Worm (Caenorhabditis elegans) whole organism, late embryonic: ENCODE data around the gene cnnm-1.

Experiments
- C08G9.2 ChIP-seq: sonication (generic microtip); optimal IDR thresholded peaks from 2 replicates; lab custom pipeline; 2016; ENCODE audit warnings: mild to moderate bottlenecking, missing genetic modification characterization, moderate library complexity, missing compliant biosample characterization
- K02D7.2 ChIP-seq: sonication (generic microtip); optimal IDR thresholded peaks from 2 replicates; lab custom pipeline; 2017; ENCODE audit warnings: mild to moderate bottlenecking, missing genetic modification characterization, missing compliant biosample characterization
- ceh-19 ChIP-seq: fragments of 200-800 bp; sonication (Bioruptor generic); optimal IDR thresholded peaks from 2 replicates; lab custom pipeline; 2018; ENCODE audit warnings: mild to moderate bottlenecking, missing genetic modification characterization, missing compliant biosample characterization
- ceh-31 ChIP-seq: sonication (generic microtip); optimal IDR thresholded peaks from 2 replicates; lab custom pipeline; 2016; ENCODE audit warnings: missing genetic modification characterization, missing compliant biosample characterization
- ceh-48 ChIP-seq: sonication (generic microtip); optimal IDR thresholded peaks from 2 replicates; lab custom pipeline; 2016; ENCODE audit warnings: missing genetic modification characterization, inconsistent platforms, missing compliant biosample characterization
- ceh-6 ChIP-seq: fragments of 200-800 bp; sonication (Bioruptor generic); optimal IDR thresholded peaks from 2 replicates; lab custom pipeline; 2018; ENCODE audit warnings: mild to moderate bottlenecking, missing genetic modification characterization, missing compliant biosample characterization
- che-1 ChIP-seq: sonication (generic microtip); optimal IDR thresholded peaks from 2 replicates; lab custom pipeline; 2016; ENCODE audit warnings: mild to moderate bottlenecking, missing genetic modification characterization, missing compliant biosample characterization
- dmd-4 ChIP-seq: sonication (generic microtip); optimal IDR thresholded peaks from 2 replicates; lab custom pipeline; 2016; ENCODE audit warnings: borderline replicate concordance, missing genetic modification characterization, missing compliant biosample characterization
- dve-1 ChIP-seq: sonication (generic microtip); optimal IDR thresholded peaks from 2 replicates; lab custom pipeline; 2017; ENCODE audit warnings: antibody characterized with exemption, mild to moderate bottlenecking, missing genetic modification characterization, missing compliant biosample characterization
- gmeb-2 ChIP-seq: sonication (generic microtip); optimal IDR thresholded peaks from 2 replicates; lab custom pipeline; 2016; ENCODE audit warnings: missing genetic modification characterization, inconsistent platforms, missing compliant biosample characterization
- hlh-6 ChIP-seq: sonication (generic microtip); optimal IDR thresholded peaks from 2 replicates; lab custom pipeline; 2016; ENCODE audit warnings: missing genotype, missing genetic modification characterization, missing compliant biosample characterization
- lim-6 ChIP-seq: sonication (generic microtip); optimal IDR thresholded peaks from 2 replicates; lab custom pipeline; 2016; ENCODE audit warnings: missing genetic modification characterization, missing compliant biosample characterization
- lin-11 ChIP-seq: fragments of 200-800 bp; sonication (Bioruptor generic); optimal IDR thresholded peaks from 2 replicates; lab custom pipeline; 2018; ENCODE audit warnings: mild to moderate bottlenecking, missing genetic modification characterization, missing compliant biosample characterization
- mec-3 ChIP-seq: sonication (generic microtip); optimal IDR thresholded peaks from 2 replicates; lab custom pipeline; 2016; ENCODE audit warnings: borderline replicate concordance, missing genetic modification characterization, missing compliant biosample characterization
- nhr-11 ChIP-seq: fragments of 150-350 bp; optimal IDR thresholded peaks from 2 replicates; lab custom pipeline; 2014; ENCODE audit warnings: missing biosample characterization, missing genetic modification characterization
- nhr-232 ChIP-seq: sonication (generic microtip); optimal IDR thresholded peaks from 2 replicates; lab custom pipeline; 2016; ENCODE audit warnings: missing genetic modification characterization, missing compliant biosample characterization
- npax-4 ChIP-seq: sonication (generic microtip); optimal IDR thresholded peaks from 2 replicates; lab custom pipeline; 2016; ENCODE audit warnings: missing genetic modification characterization, missing compliant biosample characterization
- pha-2 ChIP-seq: sonication (generic microtip); optimal IDR thresholded peaks from 2 replicates; lab custom pipeline; 2017; ENCODE audit warnings: mild to moderate bottlenecking, missing genetic modification characterization, missing compliant biosample characterization
- pha-4 ChIP-seq: fragments of 150-350 bp; optimal IDR thresholded peaks from 2 replicates; lab custom pipeline; 2018; ENCODE audit warnings: missing biosample characterization, missing genetic modification reagents, missing genetic modification characterization
- pqm-1 ChIP-seq: sonication (generic microtip); optimal IDR thresholded peaks from 2 replicates; lab custom pipeline; 2016; ENCODE audit warnings: missing genetic modification characterization, missing compliant biosample characterization
- rnt-1 ChIP-seq: sonication (generic microtip); optimal IDR thresholded peaks from 2 replicates; lab custom pipeline; 2016; ENCODE audit warnings: missing genetic modification characterization, missing compliant biosample characterization
- sdc-2 ChIP-seq: sonication (generic microtip); optimal IDR thresholded peaks from 2 replicates; lab custom pipeline; 2016; ENCODE audit warnings: missing genotype, missing genetic modification characterization, missing compliant biosample characterization
- unc-3 ChIP-seq, 2 experiments: fragments of 200-800 bp in 1 of 2; sonication (Bioruptor generic) in 1 of 2; sonication (generic microtip) in 1 of 2; conservative IDR thresholded peaks in 1 of 2; optimal IDR thresholded peaks in 1 of 2; 2 replicates each; pipeline versions ENCODE4 v1.3.6 to Lab custom; 2016 to 2022; ENCODE audit warnings: missing compliant biosample characterization in 2 of 2, missing genetic modification characterization in 2 of 2, missing genetic modification reagents in 1 of 2
- unc-86 ChIP-seq: sonication (generic microtip); optimal IDR thresholded peaks from 2 replicates; lab custom pipeline; 2016; ENCODE audit warnings: missing genetic modification characterization, missing compliant biosample characterization

cnnm-1 gene

DNA sequence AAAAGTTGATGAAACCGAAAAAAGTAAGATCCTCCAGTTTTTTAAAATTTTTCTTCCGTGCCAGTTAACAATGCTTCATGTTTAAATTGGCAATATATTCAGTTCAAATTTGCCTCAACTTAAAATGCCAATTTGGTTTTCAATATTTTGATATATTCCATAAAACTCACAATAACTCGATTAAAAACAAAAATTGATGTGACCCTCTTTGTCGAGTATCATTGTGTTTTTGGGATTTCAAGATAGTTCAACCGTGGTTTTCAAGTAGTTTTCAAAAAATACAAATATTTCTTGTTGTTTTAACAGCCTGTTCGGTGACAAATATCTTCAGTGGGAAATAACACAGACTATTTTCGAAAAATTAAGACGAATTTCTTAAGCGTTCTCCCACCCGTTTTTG is 53.6 kb downstream of the cnnm-1 start:
- TF ChIP-seq npax-4 (tag; lab: Kevin White, UChicago) (no peak), rnt-1 (tag; lab: Kevin White, UChicago) (no peak), lim-6 (tag; lab: Kevin White, UChicago) (no peak), che-1 (tag; lab: Kevin White, UChicago) (no peak)

DNA sequence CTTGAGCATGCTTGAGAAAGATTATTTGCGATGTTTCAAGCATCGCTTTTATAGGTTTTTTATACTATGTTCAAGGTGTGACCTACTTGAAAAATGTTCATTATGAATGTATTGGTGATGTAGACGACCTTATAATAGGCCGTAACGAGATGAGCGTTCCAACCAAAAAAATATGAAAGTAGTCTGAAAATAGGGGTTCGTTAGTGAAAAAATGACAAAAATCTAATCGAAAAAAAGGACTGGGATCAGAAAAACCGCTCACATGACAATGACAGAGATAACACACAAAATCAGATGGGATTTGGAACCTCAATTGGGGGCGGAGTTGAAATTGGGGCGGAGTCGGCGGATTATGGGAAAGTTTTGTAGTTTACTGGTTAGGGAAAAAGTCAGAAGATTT is 55.8 kb downstream of the cnnm-1 start, which contains the start of gene Y116A8C.40:
TSS of gene Y116A8C.40 (minus strand) at position 101 of the 400 bp plus-strand sequence.
- TF ChIP-seq dve-1 (tag; lab: Kevin White, UChicago) = no peak
- no peak for TF ChIP-seq pqm-1 (tag; lab: Kevin White, UChicago)
- TF ChIP-seq nhr-11 (tag; lab: Kevin White, UChicago) = no peak
- TF ChIP-seq ceh-6 (GFP tag; lab: Kevin White, UChicago) = no peak
- no peak for TF ChIP-seq K02D7.2
- no peak for TF ChIP-seq ceh-19 (GFP tag; lab: Kevin White, UChicago)

DNA sequence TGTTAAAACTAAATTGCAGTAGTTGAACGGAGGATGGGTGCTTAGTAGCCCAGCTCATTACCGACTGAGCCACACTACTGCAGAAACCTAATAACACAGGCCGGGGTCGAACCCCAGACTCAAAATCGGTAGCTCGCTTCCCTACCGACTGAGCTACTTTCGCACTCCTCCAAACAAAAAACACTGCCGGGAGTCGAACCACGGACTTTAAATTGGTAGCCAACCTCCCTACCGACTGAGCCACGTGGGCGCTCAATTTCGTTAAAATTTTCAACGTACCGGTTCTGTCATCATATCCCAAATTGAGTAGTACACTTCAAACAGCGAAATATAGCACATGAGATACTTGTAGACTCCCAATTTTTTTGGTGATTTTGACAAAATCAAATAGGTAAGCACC is 56.2 kb downstream of the cnnm-1 start:
- no peak for TF ChIP-seq lin-11
- no peak for TF ChIP-seq nhr-11 (tag; lab: Kevin White, UChicago)
- no peak for TF ChIP-seq sdc-2 (tag; lab: Kevin White, UChicago)
- TF ChIP-seq dmd-4 = no peak
- no peak for TF ChIP-seq ceh-48
- no peak for TF ChIP-seq mec-3 (tag; lab: Kevin White, UChicago)
- TF ChIP-seq unc-3 (GFP tag; conservative IDR thresholded peaks at IDR 0.05; lab: Robert Waterston, UW) = no peak
- no peak for TF ChIP-seq unc-3 (tag; optimal IDR thresholded peaks at IDR 0.05; lab: Kevin White, UChicago)
- TF ChIP-seq gmeb-2 = no peak
- TF ChIP-seq ceh-31 (tag; lab: Kevin White, UChicago) = no peak
- TF ChIP-seq hlh-6 (tag; lab: Kevin White, UChicago) = no peak
- TF ChIP-seq C08G9.2 (tag; lab: Kevin White, UChicago) = no peak
- no peak for TF ChIP-seq K02D7.2
- no peak for TF ChIP-seq pha-2
- no peak for TF ChIP-seq nhr-232
- TF ChIP-seq unc-86 (tag; lab: Kevin White, UChicago) = no peak
- TF ChIP-seq pha-4 (tag; lab: Kevin White, UChicago) = no peak
